Worm (Caenorhabditis elegans) whole organism, midembryonic: ENCODE measurements around the gene T22C8.3.

Source experiments
- T22C8.4 ChIP-seq: fragments of 200-800 bp; sonication (Bioruptor generic); IDR thresholded peaks from 2 replicates; pipeline ENCODE4 v1.3.6; 2022; ENCODE audit warnings: missing genetic modification characterization, missing compliant biosample characterization
- cog-1 ChIP-seq: sonication (generic microtip); optimal IDR thresholded peaks from 2 replicates; lab custom pipeline; 2016; ENCODE audit warnings: missing genetic modification characterization, missing compliant biosample characterization
- flt-1 ChIP-seq: fragments of 200-800 bp; sonication (Bioruptor generic); IDR thresholded peaks from 2 replicates; pipeline ENCODE4 v1.3.6; 2022; ENCODE audit warnings: missing genetic modification characterization, missing compliant biosample characterization
- klf-2 ChIP-seq: fragments of 200-800 bp; sonication (Bioruptor generic); conservative IDR thresholded peaks from 2 replicates; pipeline ENCODE4 v1.3.6; 2022; ENCODE audit warnings: missing genetic modification reagents, missing genetic modification characterization, missing compliant biosample characterization
- med-1 ChIP-seq: sonication (generic microtip); optimal IDR thresholded peaks from 2 replicates; lab custom pipeline; 2017; ENCODE audit warnings: missing genetic modification characterization, mild to moderate bottlenecking, missing compliant biosample characterization, antibody characterized with exemption, missing genetic modification reagents; ENCODE audit not compliant: insufficient read depth
- ref-1 ChIP-seq: fragments of 200-800 bp; sonication (Bioruptor generic); conservative IDR thresholded peaks from 2 replicates; pipeline ENCODE4 v1.3.6; 2022; ENCODE audit warnings: missing genetic modification reagents, missing genetic modification characterization, missing compliant biosample characterization
- tab-1 ChIP-seq: fragments of 200-800 bp; sonication (Bioruptor generic); IDR thresholded peaks from 2 replicates; pipeline ENCODE4 v1.3.6; 2022; ENCODE audit warnings: missing genetic modification characterization, missing compliant biosample characterization
- ztf-23 ChIP-seq: fragments of 200-800 bp; sonication (Bioruptor generic); IDR thresholded peaks from 2 replicates; pipeline ENCODE4 v1.3.6; 2022; ENCODE audit warnings: missing genetic modification reagents, missing genetic modification characterization, missing compliant biosample characterization
- ztf-29 ChIP-seq: fragments of 200-800 bp; sonication (Bioruptor generic); IDR thresholded peaks from 2 replicates; pipeline ENCODE4 v1.3.6; 2022; ENCODE audit warnings: missing genetic modification reagents, missing genetic modification characterization, missing compliant biosample characterization

Gene T22C8.3

DNA sequence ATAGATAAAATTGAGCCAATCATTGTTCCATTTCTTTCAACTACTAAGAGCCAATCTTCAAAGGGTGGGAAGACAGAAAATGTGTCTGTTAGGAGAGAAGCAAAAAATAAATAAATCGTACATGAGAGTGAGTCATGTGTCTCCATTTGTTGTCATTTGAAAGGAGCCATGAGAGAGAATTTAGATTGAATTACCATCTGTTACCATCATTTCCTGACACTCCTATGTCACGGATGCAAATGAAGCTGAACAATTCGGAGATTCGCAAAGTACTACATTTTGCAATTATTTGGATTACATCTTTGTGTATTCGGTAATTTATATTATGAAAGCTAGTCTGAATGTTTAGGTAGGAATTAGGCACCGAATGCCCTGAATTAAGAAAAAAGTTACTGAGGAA is 33.3 kb downstream of the T22C8.3 start:
- TF ChIP-seq klf-2 (GFP tag; lab: Robert Waterston, UW) (no peak), T22C8.4 (GFP tag; lab: Robert Waterston, UW) (no peak), med-1 (GFP tag; lab: Kevin White, UChicago) (no peak), ztf-23 (GFP tag; lab: Robert Waterston, UW) (no peak), cog-1 (no peak), flt-1 (GFP tag; lab: Robert Waterston, UW) (no peak), ztf-29 (no peak), ref-1 (GFP tag; lab: Robert Waterston, UW) (no peak), tab-1 (GFP tag; lab: Robert Waterston, UW) (no peak)

DNA sequence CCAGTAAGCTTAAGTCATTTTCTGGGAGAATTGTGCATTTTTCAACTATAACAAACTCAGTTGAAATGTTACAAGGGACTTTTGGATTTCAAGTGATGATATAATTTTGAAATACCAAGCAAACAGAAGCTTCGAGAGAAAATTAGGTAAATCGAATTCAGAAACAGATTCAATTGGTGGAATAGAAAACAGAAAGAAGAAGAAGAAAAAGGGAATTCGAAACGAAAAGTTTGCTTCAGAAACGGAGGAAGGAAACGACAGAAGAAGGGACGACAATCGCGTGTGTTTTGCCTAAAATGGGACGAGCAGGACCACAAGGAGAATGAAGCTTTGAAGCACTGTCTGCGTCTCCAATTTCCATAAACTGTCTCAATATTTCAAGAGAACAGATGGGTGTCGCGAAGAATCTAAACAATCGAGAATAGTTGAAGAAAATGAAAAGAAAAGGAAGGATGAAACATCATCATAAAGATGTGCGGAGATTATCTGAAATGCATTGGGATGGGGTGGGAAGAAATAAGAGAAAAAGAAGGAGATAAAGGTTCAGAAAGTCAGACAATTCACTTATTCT is 34.0 kb downstream of the T22C8.3 start:
- TF ChIP-seq ref-1 (GFP tag; lab: Robert Waterston, UW), result no peak
- no peak for TF ChIP-seq med-1 (GFP tag; lab: Kevin White, UChicago)
- no peak for TF ChIP-seq flt-1 (GFP tag; lab: Robert Waterston, UW)
- TF ChIP-seq T22C8.4 (GFP tag; lab: Robert Waterston, UW), result no peak
- TF ChIP-seq tab-1 (GFP tag; lab: Robert Waterston, UW), result no peak

ce11 chrII:8585921-8586320 is 35.9 kb downstream of the T22C8.3 start:
- TF ChIP-seq ztf-23 (GFP tag; lab: Robert Waterston, UW) (no peak), flt-1 (GFP tag; lab: Robert Waterston, UW) (no peak), T22C8.4 (GFP tag; lab: Robert Waterston, UW) (no peak), tab-1 (GFP tag; lab: Robert Waterston, UW) (no peak), klf-2 (GFP tag; lab: Robert Waterston, UW) (no peak), ref-1 (GFP tag; lab: Robert Waterston, UW) (no peak)

- TF ChIP-seq klf-2 (GFP tag; lab: Robert Waterston, UW) (no peak), flt-1 (GFP tag; lab: Robert Waterston, UW) (no peak), ref-1 (GFP tag; lab: Robert Waterston, UW) (no peak)
Measured at ce11 chrII:8585036-8585627, 36.7 kb downstream of the T22C8.3 start, which contains the start of gene F54C9.11. Gene F54C9.11 (minus strand): TSS chrII:8585086.

- no peak for TF ChIP-seq T22C8.4 (GFP tag; lab: Robert Waterston, UW)
- no peak for TF ChIP-seq flt-1 (GFP tag; lab: Robert Waterston, UW)
- no peak for TF ChIP-seq cog-1
- no peak for TF ChIP-seq med-1 (GFP tag; lab: Kevin White, UChicago)
- TF ChIP-seq tab-1 (GFP tag; lab: Robert Waterston, UW), result no peak
- no peak for TF ChIP-seq ztf-29
- TF ChIP-seq ref-1 (GFP tag; lab: Robert Waterston, UW), result no peak
- no peak for TF ChIP-seq ztf-23 (GFP tag; lab: Robert Waterston, UW)
- TF ChIP-seq klf-2 (GFP tag; lab: Robert Waterston, UW), result no peak
Measured at ce11 chrII:8583035-8583434, 38.7 kb downstream of the T22C8.3 start.

- TF ChIP-seq ztf-29, result no peak
- TF ChIP-seq klf-2 (GFP tag; lab: Robert Waterston, UW), result no peak
- TF ChIP-seq ztf-23 (GFP tag; lab: Robert Waterston, UW), result no peak
- TF ChIP-seq tab-1 (GFP tag; lab: Robert Waterston, UW), result no peak
- TF ChIP-seq med-1 (GFP tag; lab: Kevin White, UChicago), result no peak
- no peak for TF ChIP-seq flt-1 (GFP tag; lab: Robert Waterston, UW)
- no peak for TF ChIP-seq cog-1
Measured at ce11 chrII:8581700-8582099, 40.1 kb downstream of the T22C8.3 start, which contains the start of gene arl-1. Gene arl-1 (plus strand): TSS chrII:8582000.

- TF ChIP-seq ref-1 (GFP tag; lab: Robert Waterston, UW), result no peak
- no peak for TF ChIP-seq flt-1 (GFP tag; lab: Robert Waterston, UW)
Measured at ce11 chrII:8577509-8578099, 44.2 kb downstream of the T22C8.3 start, which contains the start of gene F54C9.9. Gene F54C9.9 (plus strand): TSS chrII:8578049.

DNA sequence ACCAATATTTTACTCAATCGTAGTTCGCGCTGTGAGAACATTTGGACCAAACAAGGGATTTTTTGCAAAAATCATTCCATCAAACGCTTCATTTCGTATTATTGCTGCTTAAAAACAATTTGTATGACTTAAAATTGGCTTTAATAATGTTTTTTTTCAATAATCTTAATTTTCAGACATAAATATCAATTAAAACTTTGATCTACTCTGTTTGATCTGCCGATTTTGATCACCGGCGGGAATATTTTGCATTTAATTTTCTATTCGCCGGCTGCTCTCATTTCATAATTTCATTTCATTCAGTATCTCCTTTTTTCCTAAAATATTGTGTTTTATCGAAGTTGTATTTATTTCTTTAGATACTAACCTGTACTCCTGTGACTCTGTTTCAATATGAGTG is 46.6 kb downstream of the T22C8.3 start, which contains the start of gene puf-5:
Gene puf-5 (plus strand): TSS at position 358 of the 400 bp plus-strand sequence.
- TF ChIP-seq T22C8.4 (GFP tag; lab: Robert Waterston, UW) (no peak), flt-1 (GFP tag; lab: Robert Waterston, UW) (no peak), ztf-23 (GFP tag; lab: Robert Waterston, UW) (no peak), tab-1 (GFP tag; lab: Robert Waterston, UW) (no peak), cog-1 (no peak), ztf-29 (no peak), klf-2 (GFP tag; lab: Robert Waterston, UW) (no peak), ref-1 (GFP tag; lab: Robert Waterston, UW) (no peak), med-1 (GFP tag; lab: Kevin White, UChicago) (no peak)

DNA sequence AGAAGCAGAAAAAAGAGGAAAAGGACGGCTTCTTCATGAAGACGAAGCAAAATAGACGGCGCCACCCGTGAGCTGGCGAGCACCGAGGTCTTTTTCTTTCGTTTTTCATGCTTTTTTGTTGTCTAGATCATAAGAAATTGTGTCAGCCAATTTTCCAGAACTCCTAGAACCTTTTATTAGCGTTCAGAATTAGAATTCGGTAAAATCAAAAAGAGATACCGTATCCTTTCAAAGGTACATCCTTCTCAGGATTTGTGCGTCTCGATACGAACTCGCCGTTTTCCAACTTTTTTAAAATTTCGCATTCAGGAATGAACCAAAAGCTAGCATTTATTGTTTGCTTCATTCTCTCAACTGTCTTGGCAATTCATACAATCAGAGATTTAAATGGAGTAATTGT is 48.7 kb downstream of the T22C8.3 start, which contains the start of gene F54C9.7:
Gene F54C9.7 (plus strand): TSS at position 301 of the 400 bp plus-strand sequence.
- TF ChIP-seq ref-1 (GFP tag; lab: Robert Waterston, UW) (no peak), med-1 (GFP tag; lab: Kevin White, UChicago) (no peak), cog-1 (no peak), flt-1 (GFP tag; lab: Robert Waterston, UW) (no peak), tab-1 (GFP tag; lab: Robert Waterston, UW) (no peak), ztf-23 (GFP tag; lab: Robert Waterston, UW) (no peak)
